Fruit fly (Drosophila melanogaster) Kc167 (cell line): Measurements from ENCODE around the gene MTF-1.

Experiments used
- Myc ChIP-seq: fragments of >200 bp; optimal IDR thresholded peaks from 2 replicates; lab custom pipeline; 2017; ENCODE audit warnings: missing external identifiers
- h ChIP-seq: fragments of >200 bp; optimal IDR thresholded peaks from 3 replicates; lab custom pipeline; 2018; ENCODE audit warnings: missing external identifiers
- insv ChIP-seq: fragments of >200 bp; optimal IDR thresholded peaks from 3 replicates; lab custom pipeline; 2018; ENCODE audit warnings: missing external identifiers
- psq ChIP-seq: fragments of >200 bp; optimal IDR thresholded peaks from 2 replicates; lab custom pipeline; 2017; ENCODE audit warnings: missing external identifiers
- ttk ChIP-seq: sonication (Bioruptor generic); optimal IDR thresholded peaks from 2 replicates; lab custom pipeline; 2017; ENCODE audit warnings: missing external identifiers

- TF ChIP-seq h (no peak), insv (no peak), ttk (lab: Kevin White, UChicago) (no peak), psq (lab: Kevin White, UChicago) (no peak), Myc (lab: Kevin White, UChicago) (no peak)
Measured at dm6 chr3L:9401354-9402156, 28.6 kb upstream of the MTF-1 start.
